Worm (Caenorhabditis elegans) whole organism, L1 larva: ENCODE measurements around the gene sfxn-1.2.
A peak's percentile ranks its signal among the peaks of the same experiment; 100 is the strongest.

Experiments used
- C04F5.9 ChIP-seq: sonication (generic microtip); optimal IDR thresholded peaks from 2 replicates; lab custom pipeline; 2016; ENCODE audit warnings: missing genetic modification characterization, missing compliant biosample characterization
- C16A3.4 ChIP-seq: fragments of 150-350 bp; optimal IDR thresholded peaks from 2 replicates; lab custom pipeline; 2014; ENCODE audit warnings: missing biosample characterization, missing genetic modification characterization
- C34B4.2 ChIP-seq: sonication (generic microtip); optimal IDR thresholded peaks from 2 replicates; lab custom pipeline; 2017; ENCODE audit warnings: mild to moderate bottlenecking, missing genetic modification characterization, missing compliant biosample characterization
- F16B12.6 ChIP-seq: fragments of 150-350 bp; optimal IDR thresholded peaks from 2 replicates; lab custom pipeline; 2014; ENCODE audit warnings: missing biosample characterization, missing genetic modification characterization
- Y116A8C.19 ChIP-seq: sonication (generic microtip); optimal IDR thresholded peaks from 2 replicates; lab custom pipeline; 2016; ENCODE audit warnings: missing compliant biosample characterization, missing genetic modification characterization, borderline replicate concordance
- aha-1 ChIP-seq: fragments of 150-350 bp; optimal IDR thresholded peaks from 2 replicates; lab custom pipeline; 2014; ENCODE audit warnings: missing biosample characterization, missing genetic modification characterization
- aly-2 ChIP-seq: fragments of 150-350 bp; optimal IDR thresholded peaks from 2 replicates; lab custom pipeline; 2014; ENCODE audit warnings: missing biosample characterization, missing genetic modification characterization
- blmp-1 ChIP-seq: fragments of 150-350 bp; optimal IDR thresholded peaks from 2 replicates; lab custom pipeline; 2014; ENCODE audit warnings: missing biosample characterization, missing genetic modification characterization
- ceh-63 ChIP-seq: fragments of 200-800 bp; sonication (Bioruptor generic); optimal IDR thresholded peaks from 2 replicates; lab custom pipeline; 2018; ENCODE audit warnings: mild to moderate bottlenecking, missing genetic modification characterization, missing compliant biosample characterization
- ceh-90 ChIP-seq: sonication (generic microtip); optimal IDR thresholded peaks from 2 replicates; lab custom pipeline; 2016; ENCODE audit warnings: missing genetic modification characterization, missing compliant biosample characterization
- ces-1 ChIP-seq: fragments of 150-350 bp; optimal IDR thresholded peaks from 2 replicates; lab custom pipeline; 2014; ENCODE audit warnings: missing biosample characterization, missing genetic modification reagents, missing genetic modification characterization
- dpl-1 ChIP-seq, 3 experiments: fragments of 150-350 bp in 2 of 3; sonication (generic microtip) in 1 of 3; optimal IDR thresholded peaks; 2 replicates each; lab custom pipeline; 2014 to 2017; ENCODE audit warnings: missing biosample characterization in 3 of 3, missing genetic modification characterization in 3 of 3, missing genetic modification reagents in 3 of 3
- dsc-1 ChIP-seq: sonication (generic microtip); optimal IDR thresholded peaks from 2 replicates; lab custom pipeline; 2016; ENCODE audit warnings: mild to moderate bottlenecking, missing genetic modification characterization, missing compliant biosample characterization
- egl-27 ChIP-seq, 2 experiments: fragments of 150-350 bp in 1 of 2; sonication (generic microtip); optimal IDR thresholded peaks; 3 replicates each; lab custom pipeline; 2017 to 2018; ENCODE audit warnings: missing biosample characterization in 2 of 2, missing genetic modification characterization in 2 of 2, missing genetic modification reagents in 2 of 2
- elt-2 ChIP-seq: sonication (generic microtip); optimal IDR thresholded peaks from 2 replicates; lab custom pipeline; 2016; ENCODE audit warnings: missing genetic modification characterization, mild to moderate bottlenecking, inconsistent platforms, missing compliant biosample characterization, missing genetic modification reagents
- elt-3 ChIP-seq, 6 experiments: fragments of 150-350 bp in 1 of 6; sonication (generic microtip); optimal IDR thresholded peaks; 2 replicates each; lab custom pipeline; 2017 to 2018; ENCODE audit warnings: missing biosample characterization in 6 of 6, missing genetic modification characterization in 6 of 6, inconsistent platforms in 1 of 6
- ets-5 ChIP-seq: fragments of 200-800 bp; sonication (Bioruptor generic); IDR thresholded peaks from 2 replicates; pipeline ENCODE4 v1.3.6; 2022; ENCODE audit warnings: missing genetic modification characterization, missing compliant biosample characterization
- fkh-10 ChIP-seq: sonication (generic microtip); optimal IDR thresholded peaks from 2 replicates; lab custom pipeline; 2017; ENCODE audit warnings: missing biosample characterization, missing genetic modification reagents, missing genetic modification characterization
- fkh-8 ChIP-seq: sonication (generic microtip); optimal IDR thresholded peaks from 2 replicates; lab custom pipeline; 2016; ENCODE audit warnings: mild to moderate bottlenecking, missing genetic modification characterization, missing compliant biosample characterization
- fos-1 ChIP-seq: fragments of 150-350 bp; optimal IDR thresholded peaks from 2 replicates; lab custom pipeline; 2014; ENCODE audit warnings: missing biosample characterization, missing genetic modification characterization
- grh-1 ChIP-seq: fragments of 200-800 bp; sonication (Bioruptor generic); IDR thresholded peaks from 2 replicates; pipeline ENCODE4 v1.3.6; 2022; ENCODE audit warnings: missing genetic modification reagents, missing genetic modification characterization, missing compliant biosample characterization
- hlh-17 ChIP-seq: fragments of 200-800 bp; sonication (Bioruptor generic); optimal IDR thresholded peaks from 2 replicates; lab custom pipeline; 2018; ENCODE audit warnings: missing genetic modification characterization, mild to moderate bottlenecking, missing compliant biosample characterization, moderate library complexity, borderline replicate concordance
- isw-1 ChIP-seq: fragments of 200-800 bp; sonication (Bioruptor generic); IDR thresholded peaks from 2 replicates; pipeline ENCODE4 v1.3.6; 2022; ENCODE audit warnings: missing genetic modification characterization, missing compliant biosample characterization
- lin-14 ChIP-seq: fragments of 200-800 bp; sonication (Bioruptor generic); optimal IDR thresholded peaks from 2 replicates; lab custom pipeline; 2018; ENCODE audit warnings: mild to moderate bottlenecking, missing genetic modification characterization, moderate library complexity, missing compliant biosample characterization
- lin-35 ChIP-seq, 2 experiments: fragments of 150-350 bp; optimal IDR thresholded peaks; 2 replicates each; lab custom pipeline; 2014; ENCODE audit warnings: missing biosample characterization in 2 of 2, missing genetic modification characterization in 2 of 2, missing genetic modification reagents in 2 of 2
- lin-39 ChIP-seq: fragments of 150-350 bp; optimal IDR thresholded peaks from 2 replicates; lab custom pipeline; 2014; ENCODE audit warnings: missing biosample characterization, missing genetic modification reagents, missing genetic modification characterization
- lir-3 ChIP-seq: sonication (generic microtip); optimal IDR thresholded peaks from 2 replicates; lab custom pipeline; 2016; ENCODE audit warnings: mild to moderate bottlenecking, missing genetic modification characterization, moderate library complexity, missing compliant biosample characterization; ENCODE audit not compliant: poor library complexity
- mdl-1 ChIP-seq, 2 experiments: fragments of 150-350 bp; optimal IDR thresholded peaks; 2 replicates each; lab custom pipeline; 2014 to 2017; ENCODE audit warnings: missing biosample characterization in 2 of 2, missing genetic modification characterization in 2 of 2, inconsistent platforms in 1 of 2
- nhr-237 ChIP-seq: fragments of 150-350 bp; optimal IDR thresholded peaks from 2 replicates; lab custom pipeline; 2014; ENCODE audit warnings: missing biosample characterization, missing genetic modification characterization
- nhr-28 ChIP-seq: fragments of 150-350 bp; optimal IDR thresholded peaks from 2 replicates; lab custom pipeline; 2014; ENCODE audit warnings: missing biosample characterization, missing genetic modification characterization
- nhr-71 ChIP-seq: sonication (generic microtip); optimal IDR thresholded peaks from 2 replicates; lab custom pipeline; 2016; ENCODE audit warnings: mild to moderate bottlenecking, missing genetic modification characterization, moderate library complexity, missing compliant biosample characterization
- nhr-76 ChIP-seq: sonication (generic microtip); optimal IDR thresholded peaks from 2 replicates; lab custom pipeline; 2017; ENCODE audit warnings: missing biosample characterization, missing genetic modification characterization
- nhr-77 ChIP-seq: fragments of 150-350 bp; optimal IDR thresholded peaks from 2 replicates; lab custom pipeline; 2014; ENCODE audit warnings: missing biosample characterization, missing genetic modification characterization
- nhr-84 ChIP-seq: sonication (generic microtip); optimal IDR thresholded peaks from 2 replicates; lab custom pipeline; 2017; ENCODE audit warnings: missing biosample characterization, missing genetic modification characterization
- nhr-90 ChIP-seq: sonication (generic microtip); optimal IDR thresholded peaks from 2 replicates; lab custom pipeline; 2016; ENCODE audit warnings: mild to moderate bottlenecking, missing genetic modification characterization, missing compliant biosample characterization; ENCODE audit not compliant: poor library complexity
- pag-3 ChIP-seq: sonication (generic microtip); optimal IDR thresholded peaks from 2 replicates; lab custom pipeline; 2017; ENCODE audit warnings: missing genetic modification characterization, mild to moderate bottlenecking, missing compliant biosample characterization, antibody characterized with exemption, borderline replicate concordance; ENCODE audit not compliant: insufficient read depth
- pqm-1 ChIP-seq: sonication (generic microtip); optimal IDR thresholded peaks from 3 replicates; lab custom pipeline; 2017; ENCODE audit warnings: missing biosample characterization, missing genetic modification characterization
- skn-1 ChIP-seq: fragments of 150-350 bp; optimal IDR thresholded peaks from 2 replicates; lab custom pipeline; 2014; ENCODE audit warnings: missing biosample characterization, missing genetic modification characterization
- snpc-4 ChIP-seq: fragments of 150-350 bp; optimal IDR thresholded peaks from 2 replicates; lab custom pipeline; 2014; ENCODE audit warnings: missing biosample characterization, missing genetic modification characterization
- snu-23 ChIP-seq: sonication (generic microtip); optimal IDR thresholded peaks from 2 replicates; lab custom pipeline; 2016; ENCODE audit warnings: missing genetic modification characterization, missing compliant biosample characterization
- sox-4 ChIP-seq: sonication (generic microtip); optimal IDR thresholded peaks from 2 replicates; lab custom pipeline; 2016; ENCODE audit warnings: missing genetic modification characterization, missing compliant biosample characterization
- swsn-7 ChIP-seq: sonication (generic microtip); optimal IDR thresholded peaks from 2 replicates; lab custom pipeline; 2016; ENCODE audit warnings: missing genetic modification characterization, missing compliant biosample characterization
- tbx-2 ChIP-seq: sonication (generic microtip); optimal IDR thresholded peaks from 2 replicates; lab custom pipeline; 2016; ENCODE audit warnings: missing genetic modification characterization, missing compliant biosample characterization
- tlp-1 ChIP-seq: fragments of 150-350 bp; optimal IDR thresholded peaks from 2 replicates; lab custom pipeline; 2014; ENCODE audit warnings: missing biosample characterization, missing genetic modification characterization
- unc-130 ChIP-seq: fragments of 150-350 bp; optimal IDR thresholded peaks from 2 replicates; lab custom pipeline; 2017; ENCODE audit warnings: missing biosample characterization, missing genetic modification characterization, inconsistent platforms
- unc-30 ChIP-seq: sonication (generic microtip); optimal IDR thresholded peaks from 2 replicates; lab custom pipeline; 2017; ENCODE audit warnings: missing biosample characterization, missing genetic modification characterization
- unc-62 ChIP-seq: fragments of 150-350 bp; optimal IDR thresholded peaks from 2 replicates; lab custom pipeline; 2014; ENCODE audit warnings: missing biosample characterization, missing genetic modification reagents, missing genetic modification characterization
- unc-98 ChIP-seq: fragments of 200-800 bp; sonication (Bioruptor generic); IDR thresholded peaks from 2 replicates; pipeline ENCODE4 v1.3.6; 2022; ENCODE audit warnings: missing genetic modification characterization, missing compliant biosample characterization
- xbp-1 ChIP-seq: sonication (generic microtip); optimal IDR thresholded peaks from 2 replicates; lab custom pipeline; 2016; ENCODE audit warnings: missing genetic modification characterization, missing compliant biosample characterization
- zag-1 ChIP-seq: fragments of 150-350 bp; optimal IDR thresholded peaks from 2 replicates; lab custom pipeline; 2014; ENCODE audit warnings: missing biosample characterization, missing genetic modification characterization
- zip-4 ChIP-seq: fragments of 200-800 bp; sonication (Bioruptor generic); optimal IDR thresholded peaks from 2 replicates; lab custom pipeline; 2018; ENCODE audit warnings: mild to moderate bottlenecking, missing genetic modification characterization, moderate library complexity, missing compliant biosample characterization
- ztf-11 ChIP-seq, 2 experiments: sonication (generic microtip); optimal IDR thresholded peaks; 2 replicates each; lab custom pipeline; 2016 to 2017; ENCODE audit warnings: missing genetic modification characterization in 2 of 2, missing biosample characterization in 1 of 2, missing compliant biosample characterization in 1 of 2
- ztf-4 ChIP-seq: fragments of 150-350 bp; optimal IDR thresholded peaks from 2 replicates; lab custom pipeline; 2014; ENCODE audit warnings: missing biosample characterization, missing genetic modification characterization

The sfxn-1.2 gene

DNA sequence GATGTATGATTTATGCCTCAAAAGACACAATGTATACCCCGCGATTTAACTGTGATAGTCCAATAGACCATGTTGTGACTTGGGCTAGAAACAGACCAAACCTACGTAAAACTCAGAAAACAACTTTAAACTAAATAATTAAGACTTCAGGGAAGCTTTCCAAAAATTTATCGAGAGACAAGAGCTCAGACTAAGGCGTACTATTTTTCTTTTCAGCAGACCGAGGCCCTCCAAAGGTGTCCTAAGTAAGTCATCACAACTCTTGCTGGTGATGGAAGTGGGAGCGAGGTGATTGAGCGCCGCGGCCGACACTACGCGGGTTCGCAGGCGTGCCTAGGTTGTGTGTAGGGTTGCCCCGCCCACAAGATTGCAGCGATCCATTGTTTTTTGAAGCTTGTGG lies 18.8 kb upstream of the sfxn-1.2 start:
- peak; percentile 59 for TF ChIP-seq nhr-77
- TF ChIP-seq unc-130 (tag; lab: Kevin White, UChicago): no peak
- no peak for TF ChIP-seq zag-1 (tag; lab: Kevin White, UChicago)
- TF ChIP-seq fkh-10 (GFP tag; lab: Kevin White, UChicago): no peak
- TF ChIP-seq nhr-71 (tag; lab: Kevin White, UChicago): peak; percentile 91
- peak; percentile 77 for TF ChIP-seq grh-1
- TF ChIP-seq C16A3.4 (tag; lab: Kevin White, UChicago): peak; percentile 26
- peak; percentile 57 for TF ChIP-seq zip-4 (GFP tag; lab: Kevin White, UChicago)
- TF ChIP-seq ces-1: no peak
- peak; percentile 61 for TF ChIP-seq fos-1 (tag; lab: Kevin White, UChicago)
- no peak for TF ChIP-seq sox-4 (tag; lab: Kevin White, UChicago)
- TF ChIP-seq unc-62 (GFP tag; lab: Kevin White, UChicago): no peak
- peak; percentile 85 for TF ChIP-seq swsn-7 (tag; lab: Kevin White, UChicago)
- no peak for TF ChIP-seq ztf-4
- TF ChIP-seq pqm-1 (tag; lab: Kevin White, UChicago): no peak
- TF ChIP-seq elt-3 (tag; optimal IDR thresholded peaks at IDR 0.05; lab: Kevin White, UChicago): peak in 1 of 6 experiments; percentile 42
- TF ChIP-seq aha-1 (tag; lab: Kevin White, UChicago): no peak
- TF ChIP-seq nhr-84 (tag; lab: Kevin White, UChicago): no peak
- no peak for TF ChIP-seq pag-3 (tag; lab: Kevin White, UChicago)
- peak in 1 of 2 experiments; percentile 50 for TF ChIP-seq ztf-11 (tag; optimal IDR thresholded peaks at IDR 0.05; lab: Kevin White, UChicago)
- TF ChIP-seq isw-1 (GFP tag; lab: Robert Waterston, UW): no peak
- TF ChIP-seq dpl-1 (GFP tag; optimal IDR thresholded peaks at IDR 0.05; lab: Kevin White, UChicago): peak; percentile 22 to 38 (median 31)
- peak; percentile 70 for TF ChIP-seq lin-14 (GFP tag; lab: Kevin White, UChicago)
- peak; percentile 60 for TF ChIP-seq tbx-2
- TF ChIP-seq tlp-1: no peak
- TF ChIP-seq C04F5.9 (tag; lab: Kevin White, UChicago): peak; percentile 41
- TF ChIP-seq nhr-76 (tag; lab: Kevin White, UChicago): no peak
- no peak for TF ChIP-seq nhr-28 (tag; lab: Kevin White, UChicago)
- peak in 1 of 2 experiments; percentile 8 for TF ChIP-seq mdl-1 (tag; optimal IDR thresholded peaks at IDR 0.05; lab: Kevin White, UChicago)
- no peak for TF ChIP-seq ets-5 (GFP tag; lab: Robert Waterston, UW)
- TF ChIP-seq fkh-8: peak; percentile 14
- TF ChIP-seq nhr-237: no peak
- peak; percentile 40 for TF ChIP-seq lin-39 (tag; lab: Kevin White, UChicago)
- TF ChIP-seq Y116A8C.19 (tag; lab: Kevin White, UChicago): no peak
- peak; percentile 58 for TF ChIP-seq aly-2 (tag; lab: Kevin White, UChicago)
- no peak for TF ChIP-seq hlh-17
- peak; percentile 99 for TF ChIP-seq snpc-4 (tag; lab: Kevin White, UChicago)
- TF ChIP-seq snu-23 (GFP tag; lab: Kevin White, UChicago): peak; percentile 84
- no peak for TF ChIP-seq F16B12.6 (tag; lab: Kevin White, UChicago)
- peak; percentile 54 for TF ChIP-seq elt-2 (tag; lab: Kevin White, UChicago)
- peak; percentile 34 to 59 for TF ChIP-seq lin-35 (GFP tag; optimal IDR thresholded peaks at IDR 0.05; lab: Kevin White, UChicago)
- peak in 1 of 2 experiments; percentile 9 for TF ChIP-seq egl-27 (tag; optimal IDR thresholded peaks at IDR 0.05; lab: Kevin White, UChicago)
- no peak for TF ChIP-seq lir-3 (tag; lab: Kevin White, UChicago)
- no peak for TF ChIP-seq ceh-90
- TF ChIP-seq C34B4.2 (tag; lab: Kevin White, UChicago): no peak
- TF ChIP-seq ceh-63 (GFP tag; lab: Kevin White, UChicago): no peak
- no peak for TF ChIP-seq blmp-1 (tag; lab: Kevin White, UChicago)
- TF ChIP-seq dsc-1: peak; percentile 90
- TF ChIP-seq nhr-90: peak; percentile 92
- peak; percentile 16 for TF ChIP-seq skn-1
- peak; percentile 72 for TF ChIP-seq xbp-1 (tag; lab: Kevin White, UChicago)
- TF ChIP-seq unc-30 (tag; lab: Kevin White, UChicago): no peak
- TF ChIP-seq unc-98: peak; percentile 47; the same call in 1 of the 2 replicates
